In the genomic region with DNA sequence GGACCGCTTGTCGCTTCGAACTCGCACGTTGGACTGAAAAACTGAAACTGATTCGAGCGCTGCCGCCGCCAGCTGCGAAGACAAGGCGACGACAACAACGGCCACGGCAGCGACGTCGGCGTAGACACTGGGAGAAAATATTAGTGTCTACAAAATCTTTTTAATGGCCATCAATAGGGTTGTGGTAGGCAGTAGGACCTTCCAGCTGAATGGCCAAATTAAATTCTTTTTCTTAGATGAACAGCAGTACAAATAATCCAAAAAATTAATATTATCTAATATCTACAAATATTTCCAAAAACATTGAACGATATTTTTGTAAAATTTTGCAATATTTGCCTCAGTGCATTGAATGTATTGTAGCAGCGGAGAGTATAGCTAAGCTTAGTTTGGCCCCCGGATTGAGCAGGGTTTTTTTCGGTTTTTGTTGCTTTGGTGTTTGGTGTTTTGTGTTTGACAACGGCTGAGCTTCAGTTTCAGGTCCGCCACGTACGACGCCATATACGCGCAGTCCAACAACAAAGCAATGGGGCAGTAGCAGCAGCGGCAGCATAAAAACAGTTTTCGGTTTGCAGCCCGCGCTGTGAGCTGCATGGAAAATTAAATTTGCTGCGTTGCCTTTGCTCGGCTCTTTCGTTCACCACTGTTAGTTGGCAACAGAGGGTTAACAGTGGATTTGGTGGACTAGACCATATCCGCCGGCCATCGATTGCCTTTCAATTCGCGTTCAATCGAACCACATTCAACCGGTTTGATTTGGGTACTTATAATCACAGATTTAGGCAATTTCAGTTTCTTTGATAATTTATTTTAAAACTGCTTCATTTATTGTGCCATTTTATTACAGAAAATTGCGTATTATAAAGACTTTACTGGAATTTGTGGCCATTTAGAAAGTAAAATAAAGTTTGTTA, we compare ENCODE assay signal across 5 fruit fly cellular contexts.
TF ChIP-seq lines count a peak whose summit lies in the region.

Gene Cht7 (minus strand): TSS at position 51 of the 914 bp plus-strand sequence.

- TF ChIP-seq CTCF in whole organism, embryonic (GFP tag; optimal IDR thresholded peaks at IDR 0.05; lab: Kevin White, UChicago), result peak; percentile 18

TF ChIP-seq in whole organism, adult, 20 proteins besides CTCF, POLR2A, EP300 and RAD21:
- TF ChIP-seq CG5204 (GFP tag; optimal IDR thresholded peaks at IDR 0.05; lab: Kevin White, UChicago) (peak; percentile 43), cic (GFP tag; optimal IDR thresholded peaks at IDR 0.05; lab: Kevin White, UChicago) (no peak), Clk (GFP tag; optimal IDR thresholded peaks at IDR 0.05; lab: Kevin White, UChicago) (no peak), CG11617 (GFP tag; optimal IDR thresholded peaks at IDR 0.05; lab: Kevin White, UChicago) (no peak), kay (GFP tag; lab: Kevin White, UChicago; ENCODE audit: borderline replicate concordance) (no peak), CG7101 (tag; optimal IDR thresholded peaks at IDR 0.05; lab: Kevin White, UChicago) (no peak)

TF ChIP-seq in whole organism, embryonic, 481 proteins besides CTCF, POLR2A, EP300 and RAD21 (continues in another document):
- peak; percentile 86 for TF ChIP-seq Atf6 (GFP tag; IDR thresholded peaks at IDR 0.05; lab: Robert Waterston, UW)
- peak; percentile 68; the same call in 2 of the 3 replicates for TF ChIP-seq CG3726 (GFP tag; IDR thresholded peaks at IDR 0.05; lab: Robert Waterston, UW)
- peak; percentile 84 for TF ChIP-seq fd96Cb (tag; optimal IDR thresholded peaks at IDR 0.05; lab: Kevin White, UChicago)
- no peak for TF ChIP-seq Tbp (GFP tag; optimal IDR thresholded peaks at IDR 0.05; lab: Kevin White, UChicago)
- TF ChIP-seq cg (GFP tag; optimal IDR thresholded peaks at IDR 0.05; lab: Kevin White, UChicago), result no peak
- peak; percentile 84 for TF ChIP-seq Abd-B (GFP tag; optimal IDR thresholded peaks at IDR 0.05; lab: Kevin White, UChicago)
- TF ChIP-seq pros (GFP tag; optimal IDR thresholded peaks at IDR 0.05; lab: Kevin White, UChicago), result no peak
- peak; percentile 73 for TF ChIP-seq CG14710 (tag; optimal IDR thresholded peaks at IDR 0.05; lab: Kevin White, UChicago)
- no peak for TF ChIP-seq bigmax (GFP tag; optimal IDR thresholded peaks at IDR 0.05; lab: Kevin White, UChicago)
- peak; percentile 61 for TF ChIP-seq Deaf1 (tag; optimal IDR thresholded peaks at IDR 0.05; lab: Kevin White, UChicago)
- TF ChIP-seq CG4820 (GFP tag; optimal IDR thresholded peaks at IDR 0.05; lab: Kevin White, UChicago), result peak; percentile 69
- TF ChIP-seq CG6765 (GFP tag; optimal IDR thresholded peaks at IDR 0.05; lab: Kevin White, UChicago), result peak; percentile 59
- peak; percentile 87 for TF ChIP-seq Mad (GFP tag; optimal IDR thresholded peaks at IDR 0.05; lab: Kevin White, UChicago)
- peak; percentile 46 for TF ChIP-seq maf-S (GFP tag; optimal IDR thresholded peaks at IDR 0.05; lab: Kevin White, UChicago)
- TF ChIP-seq psq (GFP tag; optimal IDR thresholded peaks at IDR 0.05; lab: Kevin White, UChicago), result peak; percentile 52
- peak; percentile 89 for TF ChIP-seq so (GFP tag; IDR thresholded peaks at IDR 0.05; lab: Robert Waterston, UW)
- no peak for TF ChIP-seq Neu2 (GFP tag; optimal IDR thresholded peaks at IDR 0.05; lab: Kevin White, UChicago; ENCODE audit: borderline replicate concordance)
- TF ChIP-seq CG7963 (GFP tag; IDR thresholded peaks at IDR 0.05; lab: Robert Waterston, UW; ENCODE audit: partially characterized antibody), result no peak

TF ChIP-seq in whole organism, prepupa, 60 proteins besides CTCF, POLR2A, EP300 and RAD21 (continues in another document):
- TF ChIP-seq Eip78C (GFP tag; lab: Kevin White, UChicago) (peak; percentile 98), CG11294 (GFP tag; IDR thresholded peaks at IDR 0.05; lab: Robert Waterston, UW) (peak; percentile 90), Smox (GFP tag; optimal IDR thresholded peaks at IDR 0.05; lab: Kevin White, UChicago) (peak; percentile 81), CG4318 (GFP tag; optimal IDR thresholded peaks at IDR 0.05; lab: Kevin White, UChicago) (peak; percentile 94), CG6854 (GFP tag; optimal IDR thresholded peaks at IDR 0.05; lab: Kevin White, UChicago) (peak; percentile 60), CG6276 (GFP tag; optimal IDR thresholded peaks at IDR 0.05; lab: Kevin White, UChicago) (peak; percentile 93), vri (GFP tag; optimal IDR thresholded peaks at IDR 0.05; lab: Kevin White, UChicago) (peak; percentile 79), CG34406 (GFP tag; optimal IDR thresholded peaks at IDR 0.05; lab: Kevin White, UChicago) (peak; percentile 88), lz (GFP tag; optimal IDR thresholded peaks at IDR 0.05; lab: Kevin White, UChicago) (peak; percentile 86), CG8119 (GFP tag; IDR thresholded peaks at IDR 0.05; lab: Robert Waterston, UW) (peak; percentile 97), cyc (GFP tag; optimal IDR thresholded peaks at IDR 0.05; lab: Kevin White, UChicago) (peak; percentile 76), CG6163 (GFP tag; IDR thresholded peaks at IDR 0.05; lab: Robert Waterston, UW) (peak; percentile 81), dac (GFP tag; optimal IDR thresholded peaks at IDR 0.05; lab: Kevin White, UChicago) (peak; percentile 93), Sox14 (GFP tag; optimal IDR thresholded peaks at IDR 0.05; lab: Kevin White, UChicago) (peak; percentile 86), CG7368 (GFP tag; optimal IDR thresholded peaks at IDR 0.05; lab: Kevin White, UChicago) (peak; percentile 80), CG31627 (GFP tag; optimal IDR thresholded peaks at IDR 0.05; lab: Kevin White, UChicago) (peak; percentile 80), Eip93F (GFP tag; optimal IDR thresholded peaks at IDR 0.05; lab: Kevin White, UChicago) (no peak), CG15336 (GFP tag; IDR thresholded peaks at IDR 0.05; lab: Robert Waterston, UW) (peak; percentile 96), Met (GFP tag; optimal IDR thresholded peaks at IDR 0.05; lab: Kevin White, UChicago) (peak; percentile 87)

TF ChIP-seq in whole organism, pupa, 21 proteins besides CTCF, POLR2A, EP300 and RAD21 (continues in another document):
- TF ChIP-seq EcR (GFP tag; optimal IDR thresholded peaks at IDR 0.05; lab: Kevin White, UChicago) (peak; percentile 32), rn (GFP tag; IDR thresholded peaks at IDR 0.05; lab: Robert Waterston, UW) (peak; percentile 78), Ets98B (GFP tag; IDR thresholded peaks at IDR 0.05; lab: Robert Waterston, UW) (peak; percentile 89), CG34367 (tag; optimal IDR thresholded peaks at IDR 0.05; lab: Kevin White, UChicago) (peak; percentile 87), CG8301 (tag; optimal IDR thresholded peaks at IDR 0.05; lab: Kevin White, UChicago) (peak; percentile 81), Pif1B (GFP tag; optimal IDR thresholded peaks at IDR 0.05; lab: Kevin White, UChicago) (peak; percentile 77), CG14655 (GFP tag; optimal IDR thresholded peaks at IDR 0.05; lab: Kevin White, UChicago) (peak; percentile 88), D1 (tag; optimal IDR thresholded peaks at IDR 0.05; lab: Kevin White, UChicago) (no peak), Pif1A (GFP tag; optimal IDR thresholded peaks at IDR 0.05; lab: Kevin White, UChicago) (peak; percentile 89), CG32121 (GFP tag; IDR thresholded peaks at IDR 0.05; lab: Robert Waterston, UW) (peak; percentile 95), fd96Ca (GFP tag; IDR thresholded peaks at IDR 0.05; lab: Robert Waterston, UW) (peak; percentile 92), CG12605 (GFP tag; IDR thresholded peaks at IDR 0.05; lab: Robert Waterston, UW) (peak; percentile 71), gl (tag; optimal IDR thresholded peaks at IDR 0.05; lab: Kevin White, UChicago) (peak; percentile 62), Snoo (tag; optimal IDR thresholded peaks at IDR 0.05; lab: Kevin White, UChicago) (peak; percentile 64), CG9948 (tag; optimal IDR thresholded peaks at IDR 0.05; lab: Kevin White, UChicago) (peak; percentile 73), CG15710 (tag; optimal IDR thresholded peaks at IDR 0.05; lab: Kevin White, UChicago) (peak; percentile 91), CG4496 (GFP tag; IDR thresholded peaks at IDR 0.05; lab: Robert Waterston, UW) (peak; percentile 90), CG8159 (tag; optimal IDR thresholded peaks at IDR 0.05; lab: Kevin White, UChicago) (peak; percentile 89), CG17806 (tag; optimal IDR thresholded peaks at IDR 0.05; lab: Kevin White, UChicago) (peak; percentile 86), CG13204 (GFP tag; optimal IDR thresholded peaks at IDR 0.05; lab: Kevin White, UChicago) (peak; percentile 80)

TF ChIP-seq in whole organism, wandering third instar larva, 38 proteins besides CTCF, POLR2A, EP300 and RAD21 (continues in another document):
- no peak for TF ChIP-seq dl (GFP tag; optimal IDR thresholded peaks at IDR 0.05; lab: Kevin White, UChicago; ENCODE audit: insufficient read depth in 1 of 2, partially characterized antibody in 2 of 2)
- TF ChIP-seq foxo (GFP tag; optimal IDR thresholded peaks at IDR 0.05; lab: Kevin White, UChicago), result peak in 1 of 2 experiments; percentile 90
- peak; percentile 50 for TF ChIP-seq CrebA (GFP tag; optimal IDR thresholded peaks at IDR 0.05; lab: Kevin White, UChicago; ENCODE audit: borderline replicate concordance)
- TF ChIP-seq tai (GFP tag; optimal IDR thresholded peaks at IDR 0.05; lab: Kevin White, UChicago), result peak; percentile 67
- no peak for TF ChIP-seq Vsx2 (GFP tag; optimal IDR thresholded peaks at IDR 0.05; lab: Kevin White, UChicago; ENCODE audit: partially characterized antibody)
- peak; percentile 55 for TF ChIP-seq CG9705 (GFP tag; optimal IDR thresholded peaks at IDR 0.05; lab: Kevin White, UChicago)
- TF ChIP-seq HLH106 (tag; optimal IDR thresholded peaks at IDR 0.05; lab: Kevin White, UChicago), result peak; percentile 83
- TF ChIP-seq Hnf4 (GFP tag; optimal IDR thresholded peaks at IDR 0.05; lab: Kevin White, UChicago), result peak; percentile 80
- no peak for TF ChIP-seq N (GFP tag; optimal IDR thresholded peaks at IDR 0.05; lab: Kevin White, UChicago)
- no peak for TF ChIP-seq Abd-B (GFP tag; optimal IDR thresholded peaks at IDR 0.05; lab: Kevin White, UChicago)
- TF ChIP-seq OdsH (GFP tag; optimal IDR thresholded peaks at IDR 0.05; lab: Kevin White, UChicago), result peak; percentile 92
- TF ChIP-seq rgr (GFP tag; optimal IDR thresholded peaks at IDR 0.05; lab: Kevin White, UChicago), result peak; percentile 89
- TF ChIP-seq Sp1 (GFP tag; optimal IDR thresholded peaks at IDR 0.05; lab: Kevin White, UChicago), result peak; percentile 83
- TF ChIP-seq Myc (optimal IDR thresholded peaks at IDR 0.05; lab: Kevin White, UChicago), result no peak
- TF ChIP-seq fru (GFP tag; optimal IDR thresholded peaks at IDR 0.05; lab: Kevin White, UChicago), result peak; percentile 90
- peak; percentile 48 for TF ChIP-seq Mio (GFP tag; optimal IDR thresholded peaks at IDR 0.05; lab: Kevin White, UChicago)
- TF ChIP-seq woc (GFP tag; optimal IDR thresholded peaks at IDR 0.05; lab: Kevin White, UChicago), result peak; percentile 82
- peak; percentile 47 for TF ChIP-seq Rel (GFP tag; optimal IDR thresholded peaks at IDR 0.05; lab: Kevin White, UChicago)
- TF ChIP-seq Rel (tag; optimal IDR thresholded peaks at IDR 0.05; lab: Kevin White, UChicago), result peak; percentile 16
- peak; percentile 48 for TF ChIP-seq CG32264 (GFP tag; optimal IDR thresholded peaks at IDR 0.05; lab: Kevin White, UChicago)
- peak; percentile 90 for TF ChIP-seq sv (GFP tag; optimal IDR thresholded peaks at IDR 0.05; lab: Kevin White, UChicago)
- peak; percentile 61 for TF ChIP-seq sage (GFP tag; optimal IDR thresholded peaks at IDR 0.05; lab: Kevin White, UChicago)
